Fruit fly (Drosophila melanogaster): ENCODE data around the gene CG9981.

dm6 chrX:16403811-16404420, 1.0 kb downstream of the CG9981 start:
- TF ChIP-seq dmrt93B (GFP tag; optimal IDR thresholded peaks at IDR 0.05) (no peak), HLH106 (tag; optimal IDR thresholded peaks at IDR 0.05) (peak; percentile 33), OdsH (GFP tag; optimal IDR thresholded peaks at IDR 0.05) (peak; percentile 73), CrebA (GFP tag; optimal IDR thresholded peaks at IDR 0.05; ENCODE audit: borderline replicate concordance) (no peak)
